Worm (Caenorhabditis elegans) whole organism, midembryonic: ENCODE results near the gene cki-1.

ENCODE experiments used
- T22C8.4 ChIP-seq: fragments of 200-800 bp; sonication (Bioruptor generic); IDR thresholded peaks from 2 replicates; pipeline ENCODE4 v1.3.6; 2022; ENCODE audit warnings: missing genetic modification characterization, missing compliant biosample characterization
- cog-1 ChIP-seq: sonication (generic microtip); optimal IDR thresholded peaks from 2 replicates; lab custom pipeline; 2016; ENCODE audit warnings: missing genetic modification characterization, missing compliant biosample characterization
- flt-1 ChIP-seq: fragments of 200-800 bp; sonication (Bioruptor generic); IDR thresholded peaks from 2 replicates; pipeline ENCODE4 v1.3.6; 2022; ENCODE audit warnings: missing genetic modification characterization, missing compliant biosample characterization
- klf-2 ChIP-seq: fragments of 200-800 bp; sonication (Bioruptor generic); conservative IDR thresholded peaks from 2 replicates; pipeline ENCODE4 v1.3.6; 2022; ENCODE audit warnings: missing genetic modification reagents, missing genetic modification characterization, missing compliant biosample characterization
- med-1 ChIP-seq: sonication (generic microtip); optimal IDR thresholded peaks from 2 replicates; lab custom pipeline; 2017; ENCODE audit warnings: missing genetic modification characterization, mild to moderate bottlenecking, missing compliant biosample characterization, antibody characterized with exemption, missing genetic modification reagents; ENCODE audit not compliant: insufficient read depth
- ref-1 ChIP-seq: fragments of 200-800 bp; sonication (Bioruptor generic); conservative IDR thresholded peaks from 2 replicates; pipeline ENCODE4 v1.3.6; 2022; ENCODE audit warnings: missing genetic modification reagents, missing genetic modification characterization, missing compliant biosample characterization
- tab-1 ChIP-seq: fragments of 200-800 bp; sonication (Bioruptor generic); IDR thresholded peaks from 2 replicates; pipeline ENCODE4 v1.3.6; 2022; ENCODE audit warnings: missing genetic modification characterization, missing compliant biosample characterization
- ztf-23 ChIP-seq: fragments of 200-800 bp; sonication (Bioruptor generic); IDR thresholded peaks from 2 replicates; pipeline ENCODE4 v1.3.6; 2022; ENCODE audit warnings: missing genetic modification reagents, missing genetic modification characterization, missing compliant biosample characterization
- ztf-29 ChIP-seq: fragments of 200-800 bp; sonication (Bioruptor generic); IDR thresholded peaks from 2 replicates; pipeline ENCODE4 v1.3.6; 2022; ENCODE audit warnings: missing genetic modification reagents, missing genetic modification characterization, missing compliant biosample characterization

DNA sequence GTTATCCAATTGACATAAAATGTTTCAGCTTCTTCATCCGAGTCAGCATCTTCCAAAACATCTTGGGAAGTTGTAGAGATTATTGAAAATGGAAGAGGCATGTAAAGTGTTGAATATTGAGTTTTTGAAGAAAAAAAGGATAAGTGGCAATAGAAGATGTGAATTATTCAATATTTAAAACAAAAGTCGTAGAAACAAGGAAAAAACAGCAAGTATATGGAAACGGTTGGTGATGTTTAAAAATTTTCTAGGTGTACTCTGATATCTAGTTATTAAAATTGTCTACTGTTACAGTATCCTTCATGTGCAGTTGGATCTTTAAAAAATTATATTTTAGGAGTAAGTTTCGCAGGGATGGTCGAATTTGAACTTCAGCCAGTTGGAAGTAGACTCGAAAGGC is 39.1 kb upstream of the cki-1 start, which contains the start of gene C06A8.8:
- TF ChIP-seq tab-1 (no peak), T22C8.4 (GFP tag; lab: Robert Waterston, UW) (no peak), ref-1 (no peak), cog-1 (no peak), ztf-29 (no peak), klf-2 (no peak), ztf-23 (no peak), med-1 (GFP tag; lab: Kevin White, UChicago) (no peak), flt-1 (GFP tag; lab: Robert Waterston, UW) (no peak)
